Worm (Caenorhabditis elegans): Measurements from ENCODE around the gene K08E4.2.

The K08E4.2 gene

DNA sequence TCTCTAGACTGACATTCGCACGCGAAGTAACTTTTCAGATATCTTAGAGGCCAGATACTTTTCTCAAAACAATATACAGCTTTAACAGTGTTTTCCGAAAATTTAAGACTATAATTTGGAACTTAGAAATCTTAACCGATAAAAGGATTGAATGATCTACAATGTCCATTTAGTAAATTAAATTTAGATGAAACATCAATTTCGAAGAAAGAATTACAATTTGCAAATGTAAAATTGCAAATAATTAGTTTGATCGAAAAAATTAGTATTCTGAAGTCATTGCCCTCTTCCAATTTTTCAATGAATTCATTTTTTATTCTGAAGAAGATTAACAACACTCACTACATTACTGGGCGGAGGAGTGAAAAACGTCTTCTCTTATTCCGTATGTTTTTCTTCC lies 12.1 kb upstream of the K08E4.2 start, which contains the start of gene bath-37:
Gene bath-37 (plus strand): TSS at position 301 of the 400 bp plus-strand sequence.
- TF ChIP-seq unc-62 (GFP tag; optimal IDR thresholded peaks at IDR 0.05) = no peak

DNA sequence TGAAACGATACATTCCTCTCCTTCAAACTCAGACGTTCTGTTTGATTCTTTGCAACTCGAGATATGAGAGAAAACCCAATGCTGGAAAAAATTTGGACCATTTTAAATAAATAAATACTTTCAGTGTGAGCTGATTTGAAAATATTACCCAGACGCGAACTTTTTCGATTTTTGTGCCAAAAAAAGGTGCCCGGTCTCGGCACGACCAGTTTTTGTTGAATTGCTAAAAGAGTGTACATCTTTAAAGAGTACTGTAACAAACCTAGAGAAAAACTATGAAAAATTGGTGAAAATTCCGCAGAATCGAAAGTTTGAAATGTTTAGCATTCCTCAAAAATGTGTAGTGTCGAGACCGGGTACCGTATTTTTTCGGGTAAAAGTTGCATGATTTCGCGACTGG lies 4.8 kb upstream of the K08E4.2 start, which contains the start of gene K08E4.8:
Gene K08E4.8 (minus strand): TSS at position 101 of the 400 bp plus-strand sequence.
- no peak for TF ChIP-seq unc-62 (GFP tag; optimal IDR thresholded peaks at IDR 0.05)

DNA sequence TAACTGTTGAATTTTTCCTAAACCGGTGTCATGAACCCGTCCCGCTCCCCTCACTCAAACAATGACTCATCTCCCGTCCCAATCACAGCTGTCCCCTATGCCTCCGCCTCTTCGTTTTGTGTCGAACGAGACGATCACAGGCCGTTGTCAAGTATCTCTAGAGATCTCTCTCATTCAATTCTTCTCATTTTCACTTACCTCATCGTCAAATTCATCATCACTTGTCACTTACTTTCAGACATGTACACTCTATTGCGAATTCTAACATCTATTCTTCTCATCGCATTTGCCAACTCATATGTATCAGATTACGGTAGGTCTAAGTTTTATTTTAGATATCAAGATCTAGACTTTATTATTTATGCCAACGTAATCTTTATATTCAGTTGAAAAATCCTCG lies 1.1 kb upstream of the K08E4.2 start, which contains the start of gene K08E4.3:
Gene K08E4.3 (plus strand): TSS at position 235 of the 400 bp plus-strand sequence.
- TF ChIP-seq unc-62 (GFP tag; optimal IDR thresholded peaks at IDR 0.05) = no peak

DNA sequence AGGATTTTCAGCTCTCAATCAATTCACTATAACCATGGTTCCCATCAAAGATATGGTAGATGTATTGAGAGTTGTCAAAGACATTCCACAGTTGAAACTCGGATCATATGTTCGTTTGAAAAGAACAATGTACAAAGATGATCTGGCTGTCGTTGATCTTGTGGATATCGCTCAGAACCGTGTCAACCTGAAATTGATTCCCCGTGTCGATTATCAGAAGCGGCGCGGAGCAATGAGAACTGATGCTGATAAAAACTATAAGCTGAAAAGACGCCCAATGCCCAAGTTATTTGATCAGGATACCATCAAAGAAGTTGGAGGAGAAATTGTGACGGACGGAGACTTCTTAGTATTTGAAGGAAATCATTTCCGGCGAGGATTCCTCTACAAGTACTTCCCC lies 4.0 kb downstream of the K08E4.2 start:
- no peak for TF ChIP-seq unc-62 (GFP tag; optimal IDR thresholded peaks at IDR 0.05)

DNA sequence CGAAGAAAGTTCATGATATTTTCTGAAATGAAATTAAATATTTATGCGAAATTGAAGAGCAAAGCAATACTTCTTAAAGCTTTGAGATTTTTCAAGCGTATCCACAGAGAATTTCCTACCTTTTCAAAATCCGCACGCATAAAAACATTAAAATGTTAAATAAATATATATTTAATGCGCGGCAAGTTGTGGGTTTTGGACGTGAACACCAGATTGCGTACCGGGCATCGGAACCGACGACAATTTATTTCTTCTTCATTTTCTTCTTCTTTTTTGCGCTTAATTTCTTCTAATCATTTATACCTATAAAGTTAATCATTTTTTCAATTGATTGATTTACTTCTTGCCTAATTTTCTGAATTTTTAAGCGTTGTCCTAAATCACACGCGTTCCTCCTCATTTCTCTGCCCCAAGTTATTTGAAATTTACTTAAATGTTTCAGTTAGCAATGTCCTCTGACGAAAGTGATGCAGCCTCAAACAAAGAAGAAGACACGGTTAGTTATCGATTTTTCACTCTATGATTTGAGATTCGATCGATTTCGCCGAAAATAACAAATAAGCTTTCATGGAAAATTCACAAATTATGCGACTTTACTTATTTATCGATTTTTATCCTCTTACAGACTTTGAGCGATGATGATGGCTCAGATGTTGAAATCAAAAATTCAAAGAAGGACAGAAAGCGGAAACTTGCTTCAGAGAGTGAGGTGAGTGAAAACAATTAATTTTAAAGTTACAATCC lies 5.2 kb downstream of the K08E4.2 start, which contains the start of the genes bre-5 and spt-5:
Gene bre-5 (minus strand): TSS at position 167 of the 744 bp plus-strand sequence.
Gene spt-5 (plus strand): TSS at position 443 of the 744 bp plus-strand sequence.
- no peak for TF ChIP-seq unc-62 (GFP tag; optimal IDR thresholded peaks at IDR 0.05)

DNA sequence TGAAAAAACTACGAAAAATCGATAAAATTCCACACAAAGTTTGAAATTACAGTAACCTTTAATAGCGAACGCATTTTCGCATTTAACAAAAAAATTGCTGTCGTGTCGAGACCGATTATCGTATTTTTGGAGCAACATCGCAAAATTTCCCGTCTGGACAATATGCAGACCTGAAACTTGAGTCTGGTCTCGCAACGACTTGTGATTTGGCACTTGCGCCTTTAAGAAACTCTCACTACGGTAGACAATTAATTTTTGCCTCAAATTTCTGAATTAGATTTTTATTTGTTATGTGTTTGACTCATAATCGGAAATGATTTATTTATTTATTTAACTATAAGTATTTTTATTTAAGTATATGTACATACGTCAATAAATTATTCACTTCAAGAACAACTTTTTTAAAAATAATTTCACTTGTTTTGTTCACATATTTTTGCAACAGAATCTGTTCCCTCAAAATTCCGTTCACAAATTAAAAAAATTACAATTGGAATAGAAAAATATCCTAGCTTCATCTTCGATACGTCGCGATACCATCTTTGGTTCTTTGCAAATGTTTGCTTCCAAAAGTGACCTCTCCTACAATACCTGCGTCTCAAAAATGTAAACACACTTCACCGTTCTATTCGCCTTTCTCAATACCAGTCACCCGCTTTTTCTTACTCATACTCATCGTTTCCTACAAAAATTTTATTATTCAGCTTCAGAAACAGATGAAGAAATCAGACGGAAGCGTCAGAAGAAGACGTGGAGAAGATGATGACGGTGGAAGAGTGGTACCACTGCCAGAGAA lies 8.7 kb downstream of the K08E4.2 start, which contains the start of gene T12G3.4:
Gene T12G3.4 (plus strand): TSS at position 705 of the 796 bp plus-strand sequence.
- no peak for TF ChIP-seq unc-62 (GFP tag; optimal IDR thresholded peaks at IDR 0.05)

DNA sequence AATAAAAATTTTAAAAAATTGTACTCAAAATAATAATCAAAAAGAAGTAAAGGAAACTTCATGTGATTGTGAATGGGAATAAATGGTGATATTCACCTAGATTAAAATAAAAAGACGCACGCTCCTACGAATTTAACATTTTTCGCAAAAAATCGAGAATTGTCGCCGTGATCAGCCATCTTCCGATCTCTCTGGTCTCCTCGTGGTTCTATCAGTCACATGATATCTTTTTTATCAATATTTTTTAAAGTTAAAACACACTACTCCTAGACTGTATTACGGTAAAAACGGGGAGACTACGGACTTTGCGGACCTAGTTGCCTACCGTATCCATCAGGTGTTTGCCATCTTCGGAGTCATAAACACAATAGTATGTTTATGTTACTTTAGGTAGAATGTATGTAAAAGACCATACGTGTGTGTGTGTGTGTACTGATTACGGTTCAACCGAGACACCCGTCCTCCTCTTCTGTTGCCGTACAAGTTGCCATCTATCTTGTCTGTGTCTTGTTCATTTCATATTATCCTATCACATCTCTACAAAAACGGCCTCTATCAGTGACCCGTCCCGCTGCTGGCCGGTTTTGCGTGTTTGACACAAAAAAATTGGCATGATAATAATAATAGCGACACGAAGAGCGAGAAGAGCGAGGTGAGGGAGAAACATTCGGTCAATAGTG lies 9.8 kb downstream of the K08E4.2 start, which contains the start of gene T12G3.2:
Gene T12G3.2 (minus strand): TSS at position 444 of the 680 bp plus-strand sequence.
- TF ChIP-seq unc-62 (GFP tag; optimal IDR thresholded peaks at IDR 0.05) = no peak

DNA sequence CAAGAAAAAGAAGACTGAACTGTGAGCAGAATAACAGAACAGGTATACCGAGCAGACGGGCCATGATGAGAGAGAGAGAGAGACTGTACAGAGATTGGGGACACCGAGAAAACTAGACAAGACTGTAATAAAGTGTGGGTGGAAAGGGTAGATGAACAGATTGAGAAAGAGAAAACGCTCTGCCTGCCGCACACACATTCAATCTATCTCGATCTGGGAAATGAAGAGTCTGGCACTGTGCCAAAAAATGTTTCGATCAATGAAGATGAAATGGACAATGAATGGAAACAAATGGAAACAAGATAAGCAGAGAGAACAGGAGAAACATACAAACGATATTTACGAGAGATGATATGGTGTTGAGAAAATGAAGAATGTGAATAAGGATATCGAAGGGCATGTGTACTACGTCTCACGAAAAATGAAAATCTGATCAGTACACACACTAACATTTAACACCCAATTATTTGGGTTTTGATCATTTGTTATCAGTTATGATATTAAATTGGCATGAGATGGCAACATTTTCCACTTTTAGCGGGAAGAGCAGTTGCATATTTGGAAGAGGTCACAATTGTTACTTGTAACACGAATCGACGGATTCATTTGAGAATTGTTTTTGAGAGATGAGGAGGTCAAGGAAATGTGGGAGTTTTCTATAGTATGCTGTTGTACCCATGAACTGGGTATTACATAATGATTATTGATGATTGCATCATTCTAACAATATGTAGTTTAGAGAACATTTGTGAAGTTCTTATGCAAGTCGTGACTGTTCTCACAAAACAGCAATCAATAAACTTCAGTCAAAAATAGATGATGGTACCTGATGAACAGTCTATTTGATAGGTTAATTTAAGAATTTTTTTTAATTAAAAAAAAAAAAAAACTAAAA lies 11.4 kb downstream of the K08E4.2 start:
- TF ChIP-seq unc-62 (GFP tag; optimal IDR thresholded peaks at IDR 0.05) = no peak

DNA sequence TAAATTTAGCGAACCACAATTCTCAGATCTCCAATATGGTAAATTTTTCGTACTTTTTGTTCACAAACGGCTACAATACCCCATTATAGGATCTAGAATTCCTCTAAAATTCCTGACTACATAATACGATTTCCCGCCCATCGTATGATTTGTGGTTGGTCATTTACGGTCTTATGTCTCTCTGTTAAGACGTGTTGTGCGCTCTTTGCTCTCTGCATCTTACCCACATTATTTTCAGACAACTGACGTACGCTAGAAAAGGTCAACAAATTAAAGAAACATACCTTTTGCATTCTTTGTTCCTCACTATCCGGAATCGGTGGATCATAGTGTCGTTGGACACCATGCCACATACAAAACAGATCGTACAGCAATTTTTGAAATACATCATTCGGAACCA lies 13.4 kb downstream of the K08E4.2 start:
- no peak for TF ChIP-seq unc-62 (GFP tag; optimal IDR thresholded peaks at IDR 0.05)

DNA sequence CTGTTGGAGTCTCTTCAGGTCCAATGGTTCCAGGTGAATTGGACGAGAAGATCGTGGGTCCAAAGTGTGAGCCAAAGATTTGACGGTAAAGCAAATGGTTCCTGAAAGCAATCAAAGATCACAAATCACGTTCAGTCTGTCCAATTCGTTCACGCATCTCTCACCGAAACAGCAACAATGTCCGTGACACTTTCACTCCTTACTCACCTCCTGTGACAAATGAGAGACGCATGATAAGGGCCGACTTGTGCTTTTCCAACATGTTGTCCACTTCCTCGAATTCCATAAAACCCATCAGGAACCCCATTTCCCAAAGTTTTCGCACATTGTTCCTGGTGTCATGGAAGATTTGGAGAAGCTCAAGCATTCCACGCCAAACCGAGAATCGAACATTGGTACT lies 16.0 kb downstream of the K08E4.2 start:
- TF ChIP-seq unc-62 (GFP tag; optimal IDR thresholded peaks at IDR 0.05) = no peak

DNA sequence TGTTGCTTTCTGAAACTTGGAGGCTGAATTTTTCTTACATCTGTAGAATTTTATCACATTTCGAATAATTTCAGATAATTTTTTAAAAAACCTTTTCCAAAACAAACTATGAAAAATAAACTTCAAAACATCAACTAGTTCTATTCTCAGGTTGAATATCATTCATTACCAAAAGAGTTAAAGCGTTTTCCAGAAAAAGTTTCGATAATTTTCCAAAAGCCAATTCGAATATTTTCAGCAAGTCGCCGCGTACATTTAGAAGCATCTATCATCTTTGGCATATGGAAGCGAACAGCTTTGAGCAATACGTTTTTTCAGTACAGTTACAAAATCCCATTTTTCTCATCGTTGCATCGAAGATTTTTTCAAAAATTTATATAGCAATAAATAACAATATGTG lies 19.5 kb downstream of the K08E4.2 start:
- no peak for TF ChIP-seq unc-62 (GFP tag; optimal IDR thresholded peaks at IDR 0.05)

DNA sequence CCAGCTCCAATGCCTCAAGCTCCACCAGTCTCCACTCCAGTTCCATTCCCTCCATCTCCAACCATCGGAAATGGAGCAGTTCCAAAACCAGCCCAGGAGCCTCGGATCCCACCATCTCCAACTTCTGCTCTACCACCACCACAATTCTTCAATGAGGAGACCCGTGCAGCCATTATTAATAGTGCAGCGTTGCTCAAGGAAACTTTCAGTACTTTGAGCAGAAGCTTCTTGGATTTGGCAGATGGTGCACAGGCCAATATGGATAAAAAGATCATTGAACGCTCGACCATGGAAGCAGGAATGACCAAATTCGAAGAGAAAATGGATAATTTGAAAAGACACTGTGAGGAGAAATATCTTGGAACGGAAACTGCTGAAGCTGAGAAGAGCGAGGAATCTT lies 21.0 kb downstream of the K08E4.2 start:
- TF ChIP-seq unc-62 (GFP tag; optimal IDR thresholded peaks at IDR 0.05) = no peak

DNA sequence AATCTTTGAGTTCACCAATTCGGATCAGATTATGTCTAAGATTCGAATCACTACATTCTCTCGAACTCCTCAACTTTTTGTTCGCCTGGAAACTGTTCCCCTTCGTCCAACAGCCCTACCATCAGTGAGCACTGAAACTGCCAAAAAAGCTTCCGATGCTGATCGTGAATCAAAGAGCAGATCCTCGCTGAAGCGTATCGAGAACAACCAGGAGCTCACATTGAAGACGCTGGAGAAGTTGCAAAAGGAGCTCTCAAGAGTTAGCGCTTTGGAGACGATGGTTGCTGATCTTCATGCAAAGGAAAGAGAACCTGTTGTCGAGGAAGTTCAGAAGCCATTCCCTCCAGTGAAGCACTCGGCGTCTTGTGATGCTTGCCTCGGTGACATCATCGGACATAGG lies 21.7 kb downstream of the K08E4.2 start:
- TF ChIP-seq unc-62 (GFP tag; optimal IDR thresholded peaks at IDR 0.05) = no peak

DNA sequence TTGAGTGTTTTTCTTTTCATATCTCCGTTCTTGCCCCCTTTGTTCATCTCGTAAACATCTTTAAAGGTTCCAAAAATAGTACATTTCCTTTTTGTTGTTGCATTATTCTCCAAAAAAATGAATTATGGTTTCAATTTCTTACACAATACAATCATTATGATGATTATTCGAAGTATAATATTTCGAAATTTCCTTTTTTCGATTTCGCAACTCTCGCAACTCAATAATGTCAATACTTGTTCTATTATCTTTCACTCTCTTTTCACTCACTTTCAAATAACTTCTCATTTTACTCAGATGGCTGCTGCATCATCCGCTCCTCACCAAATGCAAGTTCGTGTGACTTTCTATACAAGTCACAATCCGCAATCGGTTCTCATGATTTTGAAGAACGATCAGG lies 22.5 kb downstream of the K08E4.2 start, which contains the start of gene sqst-1:
Gene sqst-1 (plus strand): TSS at position 298 of the 400 bp plus-strand sequence.
- TF ChIP-seq unc-62 (GFP tag; optimal IDR thresholded peaks at IDR 0.05) = no peak

DNA sequence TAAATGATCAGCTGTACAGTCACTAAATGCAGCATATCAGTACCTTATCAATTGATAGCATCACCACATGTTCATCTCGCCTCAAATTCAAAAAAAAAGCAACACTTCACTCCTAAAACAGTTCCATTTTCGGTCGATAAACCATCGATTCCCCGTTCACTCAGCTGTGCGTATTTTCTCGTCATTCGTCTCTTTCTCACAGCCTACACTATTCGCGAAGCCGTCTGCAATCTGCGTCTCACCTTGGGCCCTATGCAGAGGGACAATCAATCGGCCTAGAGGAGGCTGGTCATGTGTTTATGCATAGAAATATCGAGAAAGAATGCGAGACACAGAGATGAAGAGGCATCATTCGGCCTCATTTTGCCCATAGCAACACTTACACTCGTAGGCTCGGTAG lies 24.1 kb downstream of the K08E4.2 start:
- TF ChIP-seq unc-62 (GFP tag; optimal IDR thresholded peaks at IDR 0.05) = no peak

Data from whole organism, dauer.